Fruit fly (Drosophila melanogaster) Kc167 (cell line): ENCODE data around the gene CG2104.

ENCODE experiments used
- Sin3A ChIP-seq: fragments of >200 bp; optimal IDR thresholded peaks from 2 replicates; lab custom pipeline; 2018; ENCODE audit warnings: missing external identifiers
- insv ChIP-seq: fragments of >200 bp; optimal IDR thresholded peaks from 3 replicates; lab custom pipeline; 2018; ENCODE audit warnings: missing external identifiers
- psq ChIP-seq: fragments of >200 bp; optimal IDR thresholded peaks from 2 replicates; lab custom pipeline; 2017; ENCODE audit warnings: missing external identifiers
- ttk ChIP-seq: sonication (Bioruptor generic); optimal IDR thresholded peaks from 2 replicates; lab custom pipeline; 2017; ENCODE audit warnings: missing external identifiers

DNA sequence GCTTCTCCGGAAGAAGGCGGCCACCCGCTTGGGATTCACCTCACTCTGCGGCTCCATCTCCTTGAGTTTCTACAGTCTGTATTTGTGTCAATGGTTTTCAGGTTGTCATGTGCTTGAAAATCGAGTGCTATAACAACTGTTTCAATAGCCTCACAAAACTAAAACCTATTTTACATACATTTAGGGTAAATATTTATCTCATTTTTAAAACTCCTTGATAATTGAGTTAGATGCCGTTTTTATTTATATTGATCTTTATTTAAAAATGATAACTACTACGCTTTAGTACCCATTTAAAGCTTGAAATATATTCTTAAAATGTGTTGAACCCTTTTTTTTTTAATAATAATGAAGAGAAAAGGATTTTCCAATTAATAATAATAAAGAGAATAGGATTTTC, at the start of gene CG2104:
- TF ChIP-seq psq (lab: Kevin White, UChicago) (no peak), Sin3A (lab: Kevin White, UChicago) (no peak), ttk (lab: Kevin White, UChicago) (no peak), insv (lab: Kevin White, UChicago) (no peak)
